Fruit fly (Drosophila melanogaster) whole organism, embryonic: ENCODE data around the gene unc-45.
A peak's percentile ranks its signal among the peaks of the same experiment; 100 is the strongest.

Experiments used
- Atf6 ChIP-seq: fragments of 200-800 bp; sonication (Bioruptor generic); IDR thresholded peaks from 2 replicates; pipeline ENCODE4 v1.3.6; 2022; ENCODE audit warnings: missing biosample characterization, missing genetic modification characterization
- B-H2 ChIP-seq: fragments of 200-800 bp; sonication (Bioruptor generic); optimal IDR thresholded peaks from 2 replicates; lab custom pipeline; 2018; ENCODE audit warnings: missing biosample characterization, mild to moderate bottlenecking, missing genetic modification characterization
- CG10431 ChIP-seq: fragments of 200-800 bp; sonication (Bioruptor generic); optimal IDR thresholded peaks from 3 replicates; lab custom pipeline; 2018; ENCODE audit warnings: missing biosample characterization, mild to moderate bottlenecking, missing genetic modification characterization
- CG10543 ChIP-seq: fragments of 200-800 bp; sonication (Bioruptor generic); optimal IDR thresholded peaks from 3 replicates; lab custom pipeline; 2017; ENCODE audit warnings: missing biosample characterization, mild to moderate bottlenecking, missing genetic modification characterization, moderate library complexity
- CG11560 ChIP-seq: fragments of 200-800 bp; sonication (Bioruptor generic); IDR thresholded peaks from 3 replicates; pipeline ENCODE4 v1.3.6; 2022; ENCODE audit warnings: missing biosample characterization, missing genetic modification characterization
- CG15011 ChIP-seq: fragments of 200-800 bp; sonication (Bioruptor generic); optimal IDR thresholded peaks from 3 replicates; lab custom pipeline; 2018; ENCODE audit warnings: missing biosample characterization, mild to moderate bottlenecking, missing genetic modification characterization
- CG15479 ChIP-seq: fragments of 200-800 bp; sonication (Bioruptor generic); optimal IDR thresholded peaks from 3 replicates; lab custom pipeline; 2019; ENCODE audit warnings: missing biosample characterization, mild to moderate bottlenecking, missing genetic modification characterization, moderate library complexity
- CG16815 ChIP-seq: fragments of 200-800 bp; sonication (Bioruptor generic); optimal IDR thresholded peaks from 3 replicates; lab custom pipeline; 2017; ENCODE audit warnings: missing biosample characterization, mild to moderate bottlenecking, missing genetic modification characterization
- CG30403 ChIP-seq: fragments of 200-800 bp; sonication (Bioruptor generic); optimal IDR thresholded peaks from 3 replicates; lab custom pipeline; 2016; ENCODE audit warnings: missing biosample characterization, missing genetic modification characterization
- CG32772 ChIP-seq: fragments of 200-800 bp; sonication (Bioruptor generic); IDR thresholded peaks from 2 replicates; pipeline ENCODE4 v1.3.6; 2022; ENCODE audit warnings: missing biosample characterization, missing genetic modification characterization
- CG33557 ChIP-seq: fragments of 200-800 bp; sonication (Bioruptor generic); optimal IDR thresholded peaks from 2 replicates; lab custom pipeline; 2019; ENCODE audit warnings: missing biosample characterization, mild to moderate bottlenecking, missing genetic modification characterization, moderate library complexity
- CG34376 ChIP-seq: fragments of 200-800 bp; sonication (Bioruptor generic); optimal IDR thresholded peaks from 2 replicates; lab custom pipeline; 2018; ENCODE audit warnings: missing biosample characterization, mild to moderate bottlenecking, missing genetic modification characterization
- CG4820 ChIP-seq: fragments of 200-800 bp; sonication (Bioruptor generic); optimal IDR thresholded peaks from 3 replicates; lab custom pipeline; 2016; ENCODE audit warnings: missing biosample characterization, missing genetic modification characterization
- CG6854 ChIP-seq: fragments of 200-800 bp; sonication (Bioruptor generic); optimal IDR thresholded peaks from 3 replicates; lab custom pipeline; 2017; ENCODE audit warnings: missing biosample characterization, mild to moderate bottlenecking, missing genetic modification characterization
- CG7357 ChIP-seq: fragments of 200-800 bp; sonication (Bioruptor generic); IDR thresholded peaks from 3 replicates; pipeline ENCODE4 v1.3.6; 2022; ENCODE audit warnings: missing biosample characterization, missing genetic modification characterization
- CG8388 ChIP-seq: fragments of 200-800 bp; sonication (Bioruptor generic); optimal IDR thresholded peaks from 2 replicates; lab custom pipeline; 2019; ENCODE audit warnings: missing biosample characterization, mild to moderate bottlenecking, missing genetic modification characterization, moderate library complexity
- CoRest ChIP-seq: fragments of 200-800 bp; sonication (Bioruptor generic); optimal IDR thresholded peaks from 3 replicates; lab custom pipeline; 2018; ENCODE audit warnings: missing biosample characterization, mild to moderate bottlenecking, missing genetic modification characterization, moderate library complexity
- D19A ChIP-seq: fragments of 200-800 bp; optimal IDR thresholded peaks from 3 replicates; lab custom pipeline; 2019; ENCODE audit warnings: missing biosample characterization, mild to moderate bottlenecking, missing genetic modification characterization, moderate library complexity
- Dfd ChIP-seq, 2 experiments: fragments of >200 bp; optimal IDR thresholded peaks; 2 replicates each; lab custom pipeline; 2017; ENCODE audit warnings: missing biosample characterization in 2 of 2, missing genetic modification characterization in 2 of 2
- Doc3 ChIP-seq: fragments of 200-800 bp; sonication (Bioruptor generic); IDR thresholded peaks from 3 replicates; pipeline ENCODE4 v1.3.6; 2022; ENCODE audit warnings: missing biosample characterization, missing genetic modification characterization; ENCODE audit not compliant: partially characterized antibody
- Drgx ChIP-seq: fragments of 200-800 bp; sonication (Bioruptor generic); IDR thresholded peaks from 2 replicates; pipeline ENCODE4 v1.3.6; 2022; ENCODE audit warnings: missing biosample characterization, missing genetic modification characterization
- Ets65A ChIP-seq: fragments of 200-800 bp; sonication (Bioruptor generic); peaks from one replicate; lab custom pipeline; 2016; ENCODE audit warnings: missing biosample characterization, missing genetic modification characterization
- H2.0 ChIP-seq: fragments of 200-800 bp; sonication (Bioruptor generic); IDR thresholded peaks from 2 replicates; pipeline ENCODE4 v1.3.6; 2022; ENCODE audit warnings: missing biosample characterization, missing genetic modification characterization
- Kr ChIP-seq: fragments of 200-800 bp; sonication (Bioruptor generic); optimal IDR thresholded peaks from 2 replicates; lab custom pipeline; 2017; ENCODE audit warnings: missing biosample characterization, mild to moderate bottlenecking, missing genetic modification characterization
- Mrtf ChIP-seq: fragments of 200-800 bp; sonication (Bioruptor generic); IDR thresholded peaks from 3 replicates; pipeline ENCODE4 v1.3.6; 2022; ENCODE audit warnings: missing biosample characterization, missing genetic modification characterization
- NC2α ChIP-seq: fragments of 200-800 bp; sonication (Bioruptor generic); optimal IDR thresholded peaks from 2 replicates; lab custom pipeline; 2016; ENCODE audit warnings: missing biosample characterization, missing genetic modification characterization
- NFAT ChIP-seq: fragments of 200-800 bp; sonication (Bioruptor generic); IDR thresholded peaks from 2 replicates; pipeline ENCODE4 v1.3.6; 2022; ENCODE audit warnings: missing biosample characterization, missing genetic modification characterization
- Neu2 ChIP-seq: fragments of 200-800 bp; sonication (Bioruptor generic); optimal IDR thresholded peaks from 3 replicates; lab custom pipeline; 2016; ENCODE audit warnings: missing biosample characterization, missing genetic modification characterization, borderline replicate concordance
- Nf-YB ChIP-seq: fragments of 200-800 bp; sonication (Bioruptor generic); optimal IDR thresholded peaks from 3 replicates; lab custom pipeline; 2019; ENCODE audit warnings: missing biosample characterization, mild to moderate bottlenecking, missing genetic modification characterization, moderate library complexity
- Oli ChIP-seq: fragments of 200-800 bp; sonication (Bioruptor generic); optimal IDR thresholded peaks from 2 replicates; lab custom pipeline; 2018; ENCODE audit warnings: missing biosample characterization, mild to moderate bottlenecking, missing genetic modification characterization, moderate library complexity
- Sox100B ChIP-seq: fragments of 200-800 bp; sonication (Bioruptor generic); optimal IDR thresholded peaks from 3 replicates; lab custom pipeline; 2018; ENCODE audit warnings: missing biosample characterization, mild to moderate bottlenecking, missing genetic modification characterization
- YL-1 ChIP-seq: fragments of 200-800 bp; sonication (Bioruptor generic); optimal IDR thresholded peaks from 3 replicates; lab custom pipeline; 2017; ENCODE audit warnings: missing biosample characterization, mild to moderate bottlenecking, missing genetic modification characterization
- ara ChIP-seq: fragments of 200-800 bp; sonication (Bioruptor generic); IDR thresholded peaks from 2 replicates; pipeline ENCODE4 v1.3.6; 2022; ENCODE audit warnings: missing biosample characterization, missing genetic modification characterization
- bsh ChIP-seq, 2 experiments: fragments of 200-800 bp; sonication (Bioruptor generic); optimal IDR thresholded peaks; 2 replicates each; lab custom pipeline; 2017 to 2018; ENCODE audit warnings: mild to moderate bottlenecking in 2 of 2, missing biosample characterization in 2 of 2, missing genetic modification characterization in 2 of 2, moderate library complexity in 1 of 2
- caup ChIP-seq: fragments of 200-800 bp; sonication (Bioruptor generic); optimal IDR thresholded peaks from 3 replicates; lab custom pipeline; 2017; ENCODE audit warnings: missing biosample characterization, mild to moderate bottlenecking, missing genetic modification characterization, moderate library complexity; ENCODE audit not compliant: severe bottlenecking
- fd64A ChIP-seq: fragments of 200-800 bp; sonication (Bioruptor generic); optimal IDR thresholded peaks from 3 replicates; lab custom pipeline; 2018; ENCODE audit warnings: missing biosample characterization, mild to moderate bottlenecking, missing genetic modification characterization
- gsb ChIP-seq: fragments of 200-800 bp; sonication (Bioruptor generic); IDR thresholded peaks from 2 replicates; pipeline ENCODE4 v1.3.6; 2022; ENCODE audit warnings: missing biosample characterization, missing genetic modification characterization
- ham ChIP-seq: fragments of 200-800 bp; sonication (Bioruptor generic); IDR thresholded peaks from 2 replicates; pipeline ENCODE4 v1.3.6; 2022; ENCODE audit warnings: missing biosample characterization, missing genetic modification characterization
- kay ChIP-seq: fragments of 200-800 bp; sonication (Bioruptor generic); optimal IDR thresholded peaks from 2 replicates; lab custom pipeline; 2016; ENCODE audit warnings: missing biosample characterization, missing genetic modification characterization
- kni ChIP-seq: fragments of 200-800 bp; sonication (Bioruptor generic); optimal IDR thresholded peaks from 3 replicates; lab custom pipeline; 2017; ENCODE audit warnings: mild to moderate bottlenecking, missing biosample characterization, missing genetic modification reagents, missing genetic modification characterization
- luna ChIP-seq: fragments of 200-800 bp; sonication (Bioruptor generic); optimal IDR thresholded peaks from 2 replicates; lab custom pipeline; 2016; ENCODE audit warnings: missing biosample characterization, missing genetic modification characterization
- peb ChIP-seq: fragments of 200-800 bp; sonication (Bioruptor generic); IDR thresholded peaks from 2 replicates; pipeline ENCODE4 v1.3.6; 2022; ENCODE audit warnings: missing biosample characterization, missing genetic modification characterization
- psq ChIP-seq: fragments of 200-800 bp; sonication (Bioruptor generic); optimal IDR thresholded peaks from 2 replicates; lab custom pipeline; 2017; ENCODE audit warnings: missing biosample characterization, missing genetic modification characterization
- stc ChIP-seq: fragments of 200-800 bp; sonication (Bioruptor generic); IDR thresholded peaks from 2 replicates; pipeline ENCODE4 v1.3.6; 2022; ENCODE audit warnings: missing biosample characterization, missing genetic modification characterization
- tgo ChIP-seq: fragments of 200-800 bp; sonication (Bioruptor generic); IDR thresholded peaks from 3 replicates; pipeline ENCODE4 v1.3.6; 2022; ENCODE audit warnings: missing biosample characterization, missing genetic modification characterization
- tna ChIP-seq: fragments of 200-800 bp; sonication (Bioruptor generic); IDR thresholded peaks from 2 replicates; pipeline ENCODE4 v1.3.6; 2022; ENCODE audit warnings: missing biosample characterization, missing genetic modification characterization; ENCODE audit not compliant: partially characterized antibody
- vfl ChIP-seq: fragments of 200-800 bp; sonication (Bioruptor generic); optimal IDR thresholded peaks from 2 replicates; lab custom pipeline; 2016; ENCODE audit warnings: missing biosample characterization, missing genetic modification characterization
- vvl ChIP-seq: fragments of 200-800 bp; sonication (Bioruptor generic); IDR thresholded peaks from 2 replicates; pipeline ENCODE4 v1.3.6; 2022; ENCODE audit warnings: missing biosample characterization, missing genetic modification characterization
- wek ChIP-seq: fragments of 200-800 bp; sonication (Bioruptor generic); optimal IDR thresholded peaks from 3 replicates; lab custom pipeline; 2018; ENCODE audit warnings: missing biosample characterization, mild to moderate bottlenecking, missing genetic modification characterization, moderate library complexity
- zfh1 ChIP-seq: fragments of 200-800 bp; sonication (Bioruptor generic); IDR thresholded peaks from 3 replicates; pipeline ENCODE4 v1.3.6; 2022; ENCODE audit warnings: missing biosample characterization, missing genetic modification characterization

The unc-45 gene

dm6 chr3R:8001074-8001669 is 31.9 kb upstream of the unc-45 start, which contains the start of the genes Kmn2 and CG2698 (continued):
- TF ChIP-seq CG4820 (GFP tag; lab: Kevin White, UChicago) (peak; percentile 95), Atf6 (GFP tag; lab: Robert Waterston, UW) (peak; percentile 97), Sox100B (GFP tag; lab: Kevin White, UChicago) (peak; percentile 93), tgo (GFP tag; lab: Robert Waterston, UW) (peak; percentile 99), kni (GFP tag; lab: Kevin White, UChicago) (peak; percentile 87), peb (GFP tag; lab: Robert Waterston, UW) (peak; percentile 95), vvl (GFP tag; lab: Robert Waterston, UW) (peak; percentile 99), psq (GFP tag; lab: Kevin White, UChicago) (peak; percentile 87), NFAT (GFP tag; lab: Robert Waterston, UW) (peak; percentile 96), Nf-YB (peak; percentile 82), NC2α (GFP tag; lab: Kevin White, UChicago) (peak; percentile 44), CG34376 (GFP tag; lab: Kevin White, UChicago) (peak; percentile 91), Dfd (GFP tag; optimal IDR thresholded peaks at IDR 0.05; lab: Kevin White, UChicago) (no peak), CG32772 (GFP tag; lab: Robert Waterston, UW) (peak; percentile 98), CG11560 (tag; lab: Robert Waterston, UW) (peak; percentile 92), Kr (GFP tag; lab: Kevin White, UChicago) (no peak), Ets65A (peak; percentile 96), bsh (GFP tag; optimal IDR thresholded peaks at IDR 0.05; lab: Kevin White, UChicago) (peak; percentile 80 to 96), caup (GFP tag; lab: Kevin White, UChicago) (peak; percentile 96), YL-1 (GFP tag; lab: Kevin White, UChicago) (peak; percentile 94), Drgx (GFP tag; lab: Robert Waterston, UW) (peak; percentile 96), CG33557 (peak; percentile 91), luna (GFP tag; lab: Kevin White, UChicago) (no peak), vfl (GFP tag; lab: Kevin White, UChicago) (peak; percentile 90), CG30403 (peak; percentile 97), Mrtf (GFP tag; lab: Robert Waterston, UW) (peak; percentile 97), ara (GFP tag; lab: Robert Waterston, UW) (peak; percentile 97), Oli (peak; percentile 95), CG16815 (GFP tag; lab: Kevin White, UChicago) (peak; percentile 96), CG15011 (GFP tag; lab: Kevin White, UChicago) (peak; percentile 86), wek (GFP tag; lab: Kevin White, UChicago) (peak; percentile 44), B-H2 (peak; percentile 95), CG10431 (peak; percentile 89), CG6854 (GFP tag; lab: Kevin White, UChicago) (peak; percentile 76), kay (GFP tag; lab: Kevin White, UChicago) (peak; percentile 85), CG7357 (peak; percentile 93), D19A (tag; lab: Kevin White, UChicago) (peak; percentile 90), H2.0 (GFP tag; lab: Robert Waterston, UW) (peak; percentile 98), CG15479 (GFP tag; lab: Kevin White, UChicago) (no peak), CG8388 (peak; percentile 94), gsb (GFP tag; lab: Robert Waterston, UW) (peak; percentile 93), ham (peak; percentile 92), zfh1 (GFP tag; lab: Robert Waterston, UW) (peak; percentile 98), CG10543 (GFP tag; lab: Kevin White, UChicago) (peak; percentile 95), stc (GFP tag; lab: Robert Waterston, UW) (peak; percentile 97), Doc3 (GFP tag; lab: Robert Waterston, UW) (0 out of 3 replicates have a peak, but pooled peaks have one; percentile 35), Neu2 (no peak), CoRest (tag; lab: Kevin White, UChicago) (peak; percentile 97), tna (GFP tag; lab: Robert Waterston, UW) (no peak; the same call in 1 of the 2 replicates), fd64A (peak; percentile 74)
